Fruit fly (Drosophila melanogaster) ovary, adult (tissue): Measurements from ENCODE around the gene Peritrophin-15a.

Experiments used
- CG17801 ChIP-seq: fragments of 200-800 bp; optimal IDR thresholded peaks from 2 replicates; lab custom pipeline; 2019; ENCODE audit warnings: missing biosample characterization, mild to moderate bottlenecking, missing genetic modification characterization, moderate library complexity; ENCODE audit not compliant: partially characterized antibody

Peritrophin-15a gene

DNA sequence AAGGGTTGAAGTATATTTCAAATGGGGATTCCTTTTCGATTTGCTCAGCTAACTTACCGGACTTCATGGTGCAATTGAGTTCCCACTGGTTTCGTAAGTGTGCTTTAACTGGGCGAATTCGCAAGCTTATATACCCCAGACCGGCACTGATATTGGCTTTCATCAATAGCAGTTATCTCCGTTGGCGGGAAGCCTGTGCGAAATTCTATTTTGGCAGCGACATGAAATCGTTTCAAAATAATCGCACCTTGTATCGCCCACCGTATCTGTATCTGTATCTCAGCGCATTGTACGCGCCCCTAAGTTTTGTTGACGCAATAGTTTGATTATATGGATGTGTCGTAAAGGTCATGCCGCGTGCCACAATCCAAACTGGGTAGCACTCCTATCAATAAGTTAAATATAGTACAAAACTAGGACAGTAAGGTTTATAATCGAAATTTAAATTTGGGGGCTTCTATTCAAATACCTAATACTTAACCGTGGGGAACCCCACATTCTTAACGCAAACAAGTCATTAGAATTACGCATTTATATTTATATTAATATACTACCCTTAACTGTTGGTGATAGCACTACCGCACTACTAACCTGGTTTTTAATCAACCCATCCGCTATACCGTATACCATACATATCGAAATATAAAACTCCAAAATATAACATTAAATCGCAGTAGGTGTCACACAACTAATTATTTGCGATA lies at the start of gene Peritrophin-15a, which contains the start of gene CG13385:
Gene Peritrophin-15a, minus strand, starts transcription at position 101 of the 704 bp plus-strand sequence.
Gene CG13385, plus strand, starts transcription at position 654 of the 704 bp plus-strand sequence.
- no peak for TF ChIP-seq CG17801

DNA sequence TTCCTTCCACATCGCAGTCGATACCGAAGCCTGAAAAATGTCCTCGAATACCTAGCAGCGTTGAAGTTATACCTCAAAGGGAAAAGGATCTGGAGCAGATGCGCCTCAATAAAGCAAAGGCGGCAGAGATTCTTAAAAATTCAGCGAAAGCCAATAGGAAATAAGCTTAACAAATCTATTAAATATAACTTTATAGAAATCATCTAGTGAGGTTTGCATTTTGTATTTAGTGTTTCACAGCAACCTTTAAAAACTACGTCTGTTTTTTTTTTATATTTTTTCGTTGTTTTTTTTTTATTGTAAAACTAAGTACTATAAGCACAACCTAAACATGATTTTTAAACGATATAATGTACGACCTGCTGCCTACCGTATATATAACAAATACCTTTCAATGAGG lies 46.3 kb upstream of the Peritrophin-15a start, which contains the start of gene CG31897:
Gene CG31897, plus strand, starts transcription at position 301 of the 400 bp plus-strand sequence.
- TF ChIP-seq CG17801, result no peak

DNA sequence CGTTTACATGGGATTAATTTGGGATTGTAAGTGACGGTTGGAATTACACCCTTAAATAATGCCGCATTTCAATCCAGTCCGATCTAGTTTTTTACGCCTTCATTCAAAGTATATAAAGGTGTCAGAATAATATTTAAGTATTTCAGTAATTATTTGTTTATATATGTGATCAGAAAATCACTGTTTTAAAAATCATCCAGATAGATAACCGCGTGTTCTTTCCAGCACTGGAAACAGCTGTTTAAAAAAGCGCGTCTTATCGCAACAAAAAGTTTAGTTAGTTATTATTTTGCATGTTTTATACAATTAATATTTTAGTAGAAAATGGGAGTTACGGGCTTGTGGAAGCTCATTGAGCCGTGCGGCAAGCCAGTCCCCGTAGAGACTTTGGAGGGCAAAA lies 42.2 kb upstream of the Peritrophin-15a start, which contains the start of gene mus201:
Gene mus201, plus strand, starts transcription at position 118 of the 400 bp plus-strand sequence.
- no peak for TF ChIP-seq CG17801

DNA sequence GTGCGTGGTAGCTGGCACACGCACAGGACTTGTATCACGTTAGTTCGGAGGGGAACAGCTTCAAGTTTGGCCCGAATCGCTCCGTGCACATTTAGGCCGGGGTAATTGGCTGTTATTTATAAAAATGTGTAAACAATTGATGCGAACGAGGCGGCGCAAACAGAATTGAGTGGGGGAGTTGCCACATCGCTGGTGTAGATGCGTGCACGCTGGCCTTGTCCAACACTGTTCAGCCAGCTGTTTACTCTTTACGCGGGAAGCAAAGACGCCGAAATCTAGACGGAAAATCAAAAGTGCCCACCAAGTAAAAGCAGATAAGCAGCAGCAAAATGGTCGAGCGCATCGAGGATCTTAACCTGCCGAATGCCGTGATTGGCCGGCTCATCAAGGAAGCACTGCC lies 41.3 kb upstream of the Peritrophin-15a start, which contains the start of the genes D12 and Chrac-14:
Gene D12, minus strand, starts transcription at position 190 of the 400 bp plus-strand sequence.
Gene Chrac-14, plus strand, starts transcription at position 230 of the 400 bp plus-strand sequence.
- no peak for TF ChIP-seq CG17801

DNA sequence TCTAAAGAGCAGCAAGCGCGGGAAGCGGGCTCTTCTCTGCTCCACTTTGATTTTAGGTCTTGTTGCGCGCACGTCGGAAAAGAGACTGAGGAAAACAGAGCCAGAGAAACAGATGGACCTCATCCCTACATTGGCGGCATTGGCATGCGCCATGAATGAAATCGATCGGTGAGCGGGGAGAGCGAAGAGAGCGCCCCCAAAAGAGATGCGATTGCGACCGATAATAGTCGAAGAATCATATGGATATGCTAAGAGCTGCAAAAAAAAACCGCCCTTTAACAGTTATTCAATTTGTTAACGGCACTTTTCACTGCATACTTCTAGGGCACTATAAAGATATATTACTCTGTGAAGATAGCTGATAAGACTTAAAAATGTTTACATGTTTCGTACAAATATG lies 37.6 kb upstream of the Peritrophin-15a start, which contains the start of gene grk:
Gene grk, minus strand, starts transcription at position 87 of the 400 bp plus-strand sequence.
- no peak for TF ChIP-seq CG17801

DNA sequence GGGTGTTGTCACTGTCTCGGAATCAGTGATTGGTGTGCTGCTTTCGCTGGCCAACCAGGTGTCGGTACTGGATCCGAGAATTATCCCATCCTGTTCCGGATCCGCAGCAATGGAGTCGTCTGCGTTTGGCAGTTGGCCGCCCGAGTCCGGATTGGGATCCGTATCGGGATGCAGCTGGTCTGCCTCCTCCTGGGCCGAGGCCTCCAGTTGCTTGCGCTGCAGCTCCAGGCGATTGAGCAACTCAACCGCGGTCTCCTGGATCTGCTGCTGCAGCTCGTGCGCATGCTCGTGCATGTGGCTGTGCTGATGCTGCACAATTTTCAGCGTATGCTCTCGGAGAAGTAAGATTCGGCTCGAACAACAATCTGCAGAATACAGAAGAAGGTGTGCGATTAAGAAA lies 36.2 kb upstream of the Peritrophin-15a start:
- no peak for TF ChIP-seq CG17801

DNA sequence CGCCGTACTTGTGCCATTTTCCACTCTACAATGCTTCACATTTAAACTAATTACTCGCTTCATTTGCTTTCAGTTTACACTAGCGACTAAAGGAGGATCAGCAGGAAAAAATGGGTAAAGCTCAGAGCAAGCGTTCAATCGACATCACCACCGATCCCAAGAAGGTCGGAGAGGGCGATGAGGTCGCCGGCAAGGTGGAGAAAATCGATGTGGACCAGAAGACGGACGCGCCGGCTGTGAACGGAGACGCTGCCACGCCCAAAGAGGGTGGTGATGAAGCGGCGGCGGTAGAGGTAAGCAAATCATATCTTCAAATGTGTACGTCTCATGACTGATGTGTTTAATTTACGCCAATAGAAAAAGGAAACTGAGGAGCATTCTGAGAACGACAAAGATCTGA lies 30.9 kb upstream of the Peritrophin-15a start:
- TF ChIP-seq CG17801, result no peak

DNA sequence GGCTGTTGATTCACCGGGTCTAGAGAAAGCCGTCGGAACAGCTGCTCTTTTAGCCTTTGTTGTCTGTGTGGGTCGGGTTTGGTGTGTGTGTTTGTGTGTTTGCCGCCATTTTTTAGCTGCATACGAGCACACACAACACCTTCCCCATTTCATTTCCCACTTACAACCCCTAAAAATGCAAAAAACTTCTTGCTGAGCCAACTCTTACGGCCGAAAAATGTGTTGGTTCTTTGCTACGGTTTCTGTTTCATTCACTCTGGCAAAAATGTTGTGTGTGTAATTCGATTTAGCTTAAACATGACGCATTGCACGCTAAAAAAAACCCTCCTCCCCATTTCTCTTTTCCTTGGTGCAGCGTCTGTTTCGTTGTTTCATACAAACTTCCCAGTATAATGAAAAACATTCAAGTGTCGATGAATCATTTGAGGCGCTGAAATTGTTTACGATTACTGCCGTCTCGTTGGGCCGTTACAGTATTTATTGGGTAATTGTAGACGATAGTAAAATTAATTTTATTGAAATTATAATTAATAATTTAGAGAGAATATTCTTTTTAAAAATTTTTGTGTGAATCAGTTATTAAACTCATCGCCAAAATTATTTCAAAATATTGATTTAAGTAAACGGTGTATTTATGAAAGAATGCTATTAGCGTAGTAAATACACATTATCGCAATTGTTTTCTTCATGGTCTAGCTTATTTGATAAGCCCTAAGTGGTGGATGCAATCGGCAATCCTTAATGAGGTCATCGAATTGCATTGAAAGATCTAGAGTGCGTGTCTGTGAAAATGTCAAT lies 30.3 kb upstream of the Peritrophin-15a start:
- no peak for TF ChIP-seq CG17801

DNA sequence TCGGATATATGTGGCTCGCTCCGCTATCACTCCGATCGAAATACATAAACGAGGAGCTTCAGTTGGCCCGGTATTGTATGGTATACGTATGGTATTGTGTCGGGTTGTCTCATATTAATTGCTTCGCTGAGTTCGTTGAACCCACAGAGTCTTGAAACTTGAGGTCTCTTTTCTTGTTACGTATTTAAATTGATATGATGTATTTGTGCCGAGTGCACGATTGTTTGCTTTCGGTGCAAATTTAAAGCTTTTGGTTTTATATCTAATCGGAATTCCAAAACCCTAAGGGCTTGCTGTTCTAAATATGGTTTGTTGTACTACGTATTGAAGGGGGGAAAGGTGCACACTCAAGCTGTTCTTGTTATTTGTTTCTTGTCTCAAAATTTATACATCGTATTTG lies 29.3 kb upstream of the Peritrophin-15a start:
- no peak for TF ChIP-seq CG17801

DNA sequence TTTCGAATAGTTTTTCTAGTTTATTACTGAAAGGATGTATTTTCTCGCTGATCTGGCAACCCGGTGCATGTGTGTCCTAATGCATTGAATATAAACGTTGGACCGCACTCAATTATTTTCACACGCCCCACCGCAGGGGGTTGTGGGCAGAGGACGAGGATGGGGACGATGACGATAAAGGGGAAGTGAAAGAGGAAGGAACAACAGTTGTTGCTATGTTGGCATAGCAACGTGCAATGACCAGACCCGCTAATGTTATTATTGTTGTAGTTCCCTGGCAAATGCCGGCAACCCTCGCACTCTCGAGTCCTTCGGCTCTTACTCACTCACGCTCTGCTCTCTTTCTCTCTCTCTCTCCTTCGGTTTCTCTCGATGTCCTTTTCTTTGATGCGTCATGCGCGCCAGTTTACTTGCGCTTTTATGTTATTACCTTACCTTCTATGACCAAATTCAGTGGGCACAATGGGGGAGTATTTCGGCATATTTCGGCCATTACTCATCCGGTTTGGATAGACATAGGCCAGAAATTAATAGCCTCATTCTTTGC lies 28.8 kb upstream of the Peritrophin-15a start:
- TF ChIP-seq CG17801, result no peak

DNA sequence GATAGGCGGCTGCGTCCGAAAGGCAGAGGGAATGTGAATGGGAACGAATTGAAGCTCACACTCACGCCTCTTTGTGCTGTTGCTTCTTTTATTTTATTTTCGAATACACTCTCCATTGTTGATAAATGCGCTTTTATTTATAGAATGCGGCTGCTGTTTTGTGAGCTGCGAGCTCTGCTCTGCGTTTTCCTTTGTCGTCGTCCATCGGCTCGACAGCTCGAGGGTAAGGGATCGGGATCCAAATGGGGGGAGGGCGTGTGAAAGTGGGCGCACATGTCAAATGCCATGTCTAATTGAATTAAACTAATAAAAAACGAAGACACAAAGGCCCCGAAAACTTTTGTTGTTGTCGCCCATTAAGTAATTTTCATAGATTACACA lies 28.2 kb upstream of the Peritrophin-15a start:
- TF ChIP-seq CG17801, result no peak

DNA sequence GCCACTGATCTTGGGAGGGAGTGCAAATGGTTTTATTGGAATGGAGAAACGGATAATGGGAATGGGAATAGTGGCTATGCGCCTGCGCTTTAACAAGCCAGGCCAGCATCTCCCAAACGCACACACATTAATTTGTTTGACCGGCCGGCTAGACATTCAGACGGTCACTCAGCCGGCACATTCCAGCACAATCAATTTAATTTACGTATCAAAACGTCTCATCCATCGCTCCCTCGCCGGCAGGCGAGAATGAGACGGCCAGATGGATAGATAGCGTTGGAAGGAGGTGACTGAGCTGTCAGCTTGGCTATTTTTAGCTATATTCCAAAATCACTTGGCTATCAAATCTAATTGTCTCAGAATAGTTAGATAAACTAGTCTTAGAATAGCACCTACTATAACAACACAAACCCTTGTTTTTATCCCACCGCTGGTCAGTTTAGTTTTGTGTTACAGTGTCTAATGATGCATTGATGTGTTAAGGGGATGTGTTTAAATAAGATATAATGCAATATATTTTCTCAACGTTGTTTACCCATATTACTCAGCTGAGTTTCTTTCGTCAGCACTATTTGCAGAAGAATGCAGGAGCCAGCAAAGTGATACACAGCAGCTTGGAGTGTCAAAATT lies 27.7 kb upstream of the Peritrophin-15a start:
- no peak for TF ChIP-seq CG17801

DNA sequence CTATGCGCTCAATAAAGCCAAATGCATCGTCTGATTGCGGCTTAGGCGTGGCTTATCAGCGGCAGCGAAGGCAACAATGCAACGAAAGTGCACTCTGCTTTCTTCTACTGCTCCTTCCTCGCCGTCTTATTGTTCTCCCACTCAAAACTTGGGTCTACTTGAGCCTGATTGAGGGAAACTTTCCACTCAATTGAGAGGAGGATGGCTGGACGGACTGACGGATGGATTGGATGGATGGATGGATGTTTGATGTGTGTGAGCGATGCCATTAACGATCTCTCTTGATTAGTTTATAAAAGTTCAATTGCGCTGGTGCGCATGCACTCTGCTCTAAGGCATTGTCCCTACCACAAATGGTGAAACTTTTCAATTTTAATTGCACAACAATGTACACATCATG lies 27.2 kb upstream of the Peritrophin-15a start:
- TF ChIP-seq CG17801, result no peak

DNA sequence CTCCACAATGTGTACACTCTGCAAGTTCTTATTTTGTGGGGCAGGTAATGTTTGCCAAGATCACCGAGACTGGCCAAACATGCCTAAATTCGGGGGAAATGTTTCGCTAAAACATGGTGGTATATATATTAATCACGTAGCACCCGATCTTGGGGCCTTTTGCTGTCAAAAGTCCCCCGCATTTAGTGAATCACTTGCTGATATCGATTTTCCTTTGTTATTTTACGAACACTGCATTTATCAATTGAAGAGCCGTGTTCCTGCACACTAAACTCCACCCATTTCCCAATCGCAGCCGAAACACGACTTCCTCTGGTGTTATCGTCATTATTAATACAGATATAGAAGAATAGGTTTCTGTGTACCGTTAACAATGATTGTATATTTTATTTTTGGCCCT lies 25.8 kb upstream of the Peritrophin-15a start:
- TF ChIP-seq CG17801, result no peak

DNA sequence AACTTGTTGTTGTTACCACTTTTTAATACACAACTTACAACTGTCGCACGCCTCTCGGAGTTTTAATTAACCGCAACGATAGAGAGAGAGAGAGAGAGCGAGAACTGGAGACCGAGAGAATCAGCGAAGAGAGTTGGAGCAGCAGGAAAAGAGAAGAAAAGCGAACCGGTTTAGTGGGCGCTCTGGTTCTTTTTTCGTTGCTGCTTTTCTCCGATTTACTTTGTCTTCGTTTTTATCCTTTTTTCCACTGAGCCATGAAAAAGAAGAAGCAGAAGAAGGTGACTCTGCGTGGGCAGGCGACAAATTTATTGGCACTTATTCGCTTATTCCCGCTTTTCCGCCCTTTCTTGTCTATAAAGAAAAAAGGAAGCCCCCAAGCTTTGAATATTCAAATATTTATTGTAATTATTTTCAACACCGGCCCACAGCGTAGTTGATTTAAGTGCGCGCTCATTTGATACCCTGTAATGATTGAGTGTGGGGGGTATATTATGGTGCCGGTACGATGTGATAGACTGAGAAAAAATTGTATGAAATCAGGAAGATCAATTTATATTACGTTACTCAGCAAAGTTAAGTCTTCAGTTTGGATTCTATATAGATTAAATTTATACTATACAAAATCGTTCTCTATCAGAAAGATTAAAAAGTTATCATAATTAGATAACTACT lies 24.5 kb upstream of the Peritrophin-15a start:
- TF ChIP-seq CG17801, result no peak

DNA sequence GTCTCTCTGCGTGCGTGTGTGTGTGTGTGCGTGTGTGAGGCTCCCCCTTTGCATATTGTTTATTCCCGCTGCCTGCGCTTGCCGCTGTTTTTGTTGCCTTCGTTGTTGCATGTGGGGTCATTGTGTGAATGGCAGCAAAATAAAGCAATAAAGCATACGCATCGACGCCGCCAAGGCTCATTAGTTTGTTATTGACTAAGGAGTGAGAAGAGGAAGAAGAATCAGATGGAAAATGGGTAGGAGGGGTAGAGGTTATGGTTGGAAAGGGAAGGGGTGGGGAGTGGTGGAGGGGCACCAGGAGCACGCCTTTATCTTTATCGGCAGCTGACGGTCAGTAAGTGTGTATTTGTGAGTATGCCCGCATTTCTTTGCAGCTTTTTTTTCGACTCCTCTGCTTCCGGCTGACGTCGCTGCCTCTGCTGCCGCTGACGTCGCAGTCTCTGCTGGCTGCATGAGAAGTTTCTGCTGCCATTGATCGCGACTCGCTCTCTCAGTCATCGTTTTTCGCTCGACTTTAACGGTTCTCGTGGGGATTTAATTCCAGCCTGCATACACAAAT lies 23.6 kb upstream of the Peritrophin-15a start:
- TF ChIP-seq CG17801, result no peak
